Worm (Caenorhabditis elegans) whole organism, L4 larva: ENCODE results near the gene pde-12.

ENCODE experiments used
- ama-1 ChIP-seq: fragments of 150-350 bp; optimal IDR thresholded peaks from 2 replicates; lab custom pipeline; 2014; ENCODE audit warnings: inconsistent platforms, mixed read lengths
- egl-43 ChIP-seq: fragments of 200-800 bp; sonication (Bioruptor generic); IDR thresholded peaks from 2 replicates; pipeline ENCODE4 v1.3.6; 2022; ENCODE audit warnings: missing genetic modification reagents, missing genetic modification characterization, missing compliant biosample characterization
- fkh-10 ChIP-seq: fragments of 150-350 bp; optimal IDR thresholded peaks from 2 replicates; lab custom pipeline; 2014; ENCODE audit warnings: missing biosample characterization, missing genetic modification reagents, missing genetic modification characterization
- zag-1 ChIP-seq: fragments of 150-350 bp; optimal IDR thresholded peaks from 2 replicates; lab custom pipeline; 2014; ENCODE audit warnings: missing biosample characterization, missing genetic modification characterization

- no peak for TF ChIP-seq egl-43 (GFP tag; lab: Robert Waterston, UW)
- TF ChIP-seq ama-1 (lab: Kevin White, UChicago) = no peak
- TF ChIP-seq zag-1 (tag; lab: Kevin White, UChicago) = no peak
- no peak for TF ChIP-seq fkh-10 (GFP tag; lab: Kevin White, UChicago)
Observed at ce11 chrIII:10825088-10825487, 19.7 kb downstream of the pde-12 start.
